Fruit fly (Drosophila melanogaster) Kc167 (cell line): ENCODE results near the gene Diap1.

Experiments
- insv ChIP-seq: fragments of >200 bp; optimal IDR thresholded peaks from 3 replicates; lab custom pipeline; 2018; ENCODE audit warnings: missing external identifiers
- psq ChIP-seq: fragments of >200 bp; optimal IDR thresholded peaks from 2 replicates; lab custom pipeline; 2017; ENCODE audit warnings: missing external identifiers
- ttk ChIP-seq: sonication (Bioruptor generic); optimal IDR thresholded peaks from 2 replicates; lab custom pipeline; 2017; ENCODE audit warnings: missing external identifiers

- TF ChIP-seq insv (lab: Kevin White, UChicago) (no peak), psq (lab: Kevin White, UChicago) (no peak), ttk (lab: Kevin White, UChicago) (no peak)
Measured at dm6 chr3L:16017528-16018250, 33.1 kb downstream of the Diap1 start.
